Fruit fly (Drosophila melanogaster): ENCODE data around the gene CG3982.

The CG3982 gene

DNA sequence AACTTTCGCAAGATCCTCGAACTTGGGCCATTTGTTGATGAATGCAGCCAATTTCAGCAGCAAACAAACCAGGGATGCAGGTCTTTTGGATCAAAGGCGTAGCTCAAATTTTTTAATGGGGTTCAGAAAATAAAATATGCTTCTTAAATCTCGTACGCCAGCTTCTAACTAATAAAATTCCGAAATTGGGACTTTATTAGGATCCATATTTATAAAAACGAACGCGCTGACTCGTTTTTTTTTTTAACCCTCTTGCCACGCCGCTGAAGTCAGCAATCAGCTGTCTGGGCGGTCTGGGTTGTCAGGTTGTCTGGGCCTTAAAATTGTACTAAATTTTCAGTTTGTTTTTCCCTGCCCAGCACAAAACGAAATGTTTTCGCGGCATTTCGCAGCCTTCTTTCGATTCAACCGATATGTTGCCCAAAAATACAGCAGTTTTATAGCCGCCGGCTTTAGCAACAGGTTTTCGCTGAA is 40.5 kb upstream of the CG3982 start, which contains the start of gene CG3437 (continued):
- peak; percentile 97 for TF ChIP-seq cato (GFP tag; optimal IDR thresholded peaks at IDR 0.05; ENCODE audit: borderline replicate concordance)
- TF ChIP-seq kah (GFP tag; optimal IDR thresholded peaks at IDR 0.05), result peak; percentile 97
- peak; percentile 98 for TF ChIP-seq CG7556 (GFP tag; optimal IDR thresholded peaks at IDR 0.05)
- peak; percentile 97 for TF ChIP-seq CG31224 (GFP tag; IDR thresholded peaks at IDR 0.05)
- TF ChIP-seq CG4707 (GFP tag; optimal IDR thresholded peaks at IDR 0.05), result peak; percentile 95
- TF ChIP-seq sob (GFP tag; IDR thresholded peaks at IDR 0.05), result peak; percentile 99
- peak; percentile 93 for TF ChIP-seq CG18011 (GFP tag; optimal IDR thresholded peaks at IDR 0.05)
- TF ChIP-seq CG12659 (GFP tag; optimal IDR thresholded peaks at IDR 0.05), result peak; percentile 99
- TF ChIP-seq CG1233 (GFP tag; optimal IDR thresholded peaks at IDR 0.05), result peak; percentile 99
- TF ChIP-seq tio (GFP tag; optimal IDR thresholded peaks at IDR 0.05), result peak; percentile 98
- TF ChIP-seq Mes4 (GFP tag; optimal IDR thresholded peaks at IDR 0.05), result peak; percentile 97
- TF ChIP-seq Spps (tag; optimal IDR thresholded peaks at IDR 0.05), result peak; percentile 96
- TF ChIP-seq repo (GFP tag; optimal IDR thresholded peaks at IDR 0.05), result peak; percentile 98
- TF ChIP-seq CG11456 (GFP tag; IDR thresholded peaks at IDR 0.05), result peak; percentile 99
- peak; percentile 98 for TF ChIP-seq Doc2 (GFP tag; IDR thresholded peaks at IDR 0.05)
- peak; percentile 98 for TF ChIP-seq gro (GFP tag; optimal IDR thresholded peaks at IDR 0.05)
- peak; percentile 85 for TF ChIP-seq crol (GFP tag; IDR thresholded peaks at IDR 0.05)
- peak; percentile 77 for TF ChIP-seq bigmax (GFP tag; optimal IDR thresholded peaks at IDR 0.05)
- TF ChIP-seq ro (GFP tag; IDR thresholded peaks at IDR 0.05), result peak; percentile 98
- peak; percentile 97 for TF ChIP-seq CG4820 (GFP tag; optimal IDR thresholded peaks at IDR 0.05)
- peak; percentile 99 for TF ChIP-seq Sox102F (GFP tag; optimal IDR thresholded peaks at IDR 0.05)
- peak; percentile 99 for TF ChIP-seq jumu (GFP tag; optimal IDR thresholded peaks at IDR 0.05)
- TF ChIP-seq CG34224 (GFP tag; IDR thresholded peaks at IDR 0.05; ENCODE audit: partially characterized antibody), result peak; percentile 39; the same call in 1 of the 3 replicates
- peak; percentile 97 for TF ChIP-seq vfl (GFP tag; optimal IDR thresholded peaks at IDR 0.05)
- peak; percentile 100 for TF ChIP-seq zfh1 (GFP tag; IDR thresholded peaks at IDR 0.05)
- peak; percentile 97 to 98 for TF ChIP-seq Hr51 (GFP tag; optimal IDR thresholded peaks at IDR 0.05)
- TF ChIP-seq HmgZ (tag; optimal IDR thresholded peaks at IDR 0.05), result peak; percentile 99
- TF ChIP-seq gt (GFP tag; IDR thresholded peaks at IDR 0.05), result peak; percentile 99
- TF ChIP-seq CG3065 (GFP tag; optimal IDR thresholded peaks at IDR 0.05), result peak; percentile 97
- peak; percentile 94 for TF ChIP-seq CG6654 (GFP tag; optimal IDR thresholded peaks at IDR 0.05)
- TF ChIP-seq sd (tag; optimal IDR thresholded peaks at IDR 0.05), result peak; percentile 96
- TF ChIP-seq wek (GFP tag; optimal IDR thresholded peaks at IDR 0.05), result peak; percentile 90
- peak; percentile 78 for TF ChIP-seq Sry-δ (GFP tag; optimal IDR thresholded peaks at IDR 0.05)
- TF ChIP-seq CG30403 (GFP tag; optimal IDR thresholded peaks at IDR 0.05), result peak; percentile 99
- TF ChIP-seq CG4730 (GFP tag; IDR thresholded peaks at IDR 0.05), result peak; percentile 99
- TF ChIP-seq pb (GFP tag; optimal IDR thresholded peaks at IDR 0.05), result peak; percentile 98
- TF ChIP-seq CG15601 (tag; optimal IDR thresholded peaks at IDR 0.05), result peak; percentile 97
- TF ChIP-seq Hmx (GFP tag; optimal IDR thresholded peaks at IDR 0.05), result peak; percentile 96
- TF ChIP-seq Lpt (GFP tag; optimal IDR thresholded peaks at IDR 0.05), result no peak
- TF ChIP-seq maf-S (GFP tag; optimal IDR thresholded peaks at IDR 0.05), result peak; percentile 98
- peak; percentile 99 for TF ChIP-seq az2 (GFP tag; optimal IDR thresholded peaks at IDR 0.05)
- no peak for TF ChIP-seq usp (GFP tag; optimal IDR thresholded peaks at IDR 0.05)
- TF ChIP-seq ac (GFP tag; optimal IDR thresholded peaks at IDR 0.05), result peak; percentile 96
- TF ChIP-seq Sry-β (GFP tag; optimal IDR thresholded peaks at IDR 0.05), result peak; percentile 74
- peak; percentile 96 for TF ChIP-seq Sox100B (GFP tag; optimal IDR thresholded peaks at IDR 0.05)
- peak; percentile 98 for TF ChIP-seq CG33213 (GFP tag; optimal IDR thresholded peaks at IDR 0.05)
- TF ChIP-seq CG1602 (GFP tag; optimal IDR thresholded peaks at IDR 0.05), result peak; percentile 99
- no peak; the same call in 1 of the 2 replicates for TF ChIP-seq hbn (GFP tag; IDR thresholded peaks at IDR 0.05; ENCODE audit: partially characterized antibody)
- peak; percentile 96 for TF ChIP-seq CG11696 (GFP tag; IDR thresholded peaks at IDR 0.05)
- TF ChIP-seq Dip2 (GFP tag; IDR thresholded peaks at IDR 0.05), result peak; percentile 79
- peak; percentile 99 for TF ChIP-seq CG11247 (GFP tag; IDR thresholded peaks at IDR 0.05)

Data from whole organism, embryonic.